Fruit fly (Drosophila melanogaster) whole organism, embryonic: Measurements from ENCODE around the gene CG33346.

Experiments
- Atf6 ChIP-seq: fragments of 200-800 bp; sonication (Bioruptor generic); IDR thresholded peaks from 2 replicates; pipeline ENCODE4 v1.3.6; 2022; ENCODE audit warnings: missing biosample characterization, missing genetic modification characterization
- B-H1 ChIP-seq: fragments of 200-800 bp; sonication (Bioruptor generic); IDR thresholded peaks from 3 replicates; pipeline ENCODE4 v1.3.6; 2022; ENCODE audit warnings: missing biosample characterization, missing genetic modification characterization
- CG10147 ChIP-seq: fragments of 200-800 bp; sonication (Bioruptor generic); optimal IDR thresholded peaks from 2 replicates; lab custom pipeline; 2019; ENCODE audit warnings: missing biosample characterization, mild to moderate bottlenecking, missing genetic modification characterization, moderate library complexity
- CG1024 ChIP-seq: fragments of 200-800 bp; sonication (Bioruptor generic); IDR thresholded peaks from 2 replicates; pipeline ENCODE4 v1.3.6; 2022; ENCODE audit warnings: missing biosample characterization, missing genetic modification characterization
- CG10321 ChIP-seq: fragments of 200-800 bp; sonication (Bioruptor generic); IDR thresholded peaks from 2 replicates; pipeline ENCODE4 v1.3.6; 2022; ENCODE audit warnings: missing biosample characterization, missing genetic modification characterization
- CG11456 ChIP-seq: fragments of 200-800 bp; sonication (Bioruptor generic); IDR thresholded peaks from 3 replicates; pipeline ENCODE4 v1.3.6; 2022; ENCODE audit warnings: missing biosample characterization, missing genetic modification characterization
- CG12236 ChIP-seq: fragments of 200-800 bp; sonication (Bioruptor generic); optimal IDR thresholded peaks from 2 replicates; lab custom pipeline; 2016; ENCODE audit warnings: missing biosample characterization, missing genetic modification characterization
- CG14014 ChIP-seq: fragments of 200-800 bp; sonication (Bioruptor generic); IDR thresholded peaks from 2 replicates; pipeline ENCODE4 v1.3.6; 2022; ENCODE audit warnings: missing biosample characterization, missing genetic modification characterization
- CG15269 ChIP-seq: fragments of 200-800 bp; sonication (Bioruptor generic); optimal IDR thresholded peaks from 2 replicates; lab custom pipeline; 2018; ENCODE audit warnings: missing biosample characterization, mild to moderate bottlenecking, missing genetic modification characterization, moderate library complexity
- CG1602 ChIP-seq: fragments of 200-800 bp; sonication (Bioruptor generic); optimal IDR thresholded peaks from 3 replicates; lab custom pipeline; 2016; ENCODE audit warnings: missing biosample characterization, missing genetic modification characterization
- CG17328 ChIP-seq: fragments of 200-800 bp; sonication (Bioruptor generic); IDR thresholded peaks from 2 replicates; pipeline ENCODE4 v1.3.6; 2022; ENCODE audit warnings: missing biosample characterization, missing genetic modification characterization
- CG17361 ChIP-seq: fragments of 200-800 bp; sonication (Bioruptor generic); IDR thresholded peaks from 3 replicates; pipeline ENCODE4 v1.3.6; 2022; ENCODE audit warnings: missing biosample characterization, missing genetic modification characterization
- CG17568 ChIP-seq: fragments of 200-800 bp; sonication (Bioruptor generic); optimal IDR thresholded peaks from 2 replicates; lab custom pipeline; 2018; ENCODE audit warnings: missing biosample characterization, mild to moderate bottlenecking, missing genetic modification characterization, moderate library complexity
- CG17912 ChIP-seq: fragments of 200-800 bp; sonication (Bioruptor generic); optimal IDR thresholded peaks from 2 replicates; lab custom pipeline; 2018; ENCODE audit warnings: missing biosample characterization, mild to moderate bottlenecking, missing genetic modification characterization
- CG18476 ChIP-seq: fragments of 200-800 bp; sonication (Bioruptor generic); optimal IDR thresholded peaks from 2 replicates; lab custom pipeline; 2016; ENCODE audit warnings: missing biosample characterization, mild to moderate bottlenecking, missing genetic modification characterization
- CG18619 ChIP-seq: fragments of 200-800 bp; sonication (Bioruptor generic); optimal IDR thresholded peaks from 3 replicates; lab custom pipeline; 2017; ENCODE audit warnings: missing biosample characterization, mild to moderate bottlenecking, missing genetic modification characterization
- CG2199 ChIP-seq: fragments of 200-800 bp; sonication (Bioruptor generic); IDR thresholded peaks from 3 replicates; pipeline ENCODE4 v1.3.6; 2022; ENCODE audit warnings: missing biosample characterization, missing genetic modification characterization
- CG32767 ChIP-seq: fragments of 200-800 bp; sonication (Bioruptor generic); IDR thresholded peaks from 2 replicates; pipeline ENCODE4 v1.3.6; 2022; ENCODE audit warnings: missing biosample characterization, missing genetic modification characterization
- CG4404 ChIP-seq: fragments of 200-800 bp; sonication (Bioruptor generic); IDR thresholded peaks from 2 replicates; pipeline ENCODE4 v1.3.6; 2022; ENCODE audit warnings: missing biosample characterization, missing genetic modification characterization
- CG6765 ChIP-seq: fragments of 200-800 bp; sonication (Bioruptor generic); optimal IDR thresholded peaks from 3 replicates; lab custom pipeline; 2017; ENCODE audit warnings: missing biosample characterization, mild to moderate bottlenecking, missing genetic modification characterization
- CG7786 ChIP-seq: fragments of 200-800 bp; sonication (Bioruptor generic); optimal IDR thresholded peaks from 2 replicates; lab custom pipeline; 2016; ENCODE audit warnings: missing biosample characterization, missing genetic modification characterization
- CG7987 ChIP-seq: fragments of 200-800 bp; sonication (Bioruptor generic); optimal IDR thresholded peaks from 2 replicates; lab custom pipeline; 2018; ENCODE audit warnings: missing biosample characterization, mild to moderate bottlenecking, missing genetic modification characterization, moderate library complexity
- CG8765 ChIP-seq: fragments of 200-800 bp; sonication (Bioruptor generic); IDR thresholded peaks from 2 replicates; pipeline ENCODE4 v1.3.6; 2022; ENCODE audit warnings: missing biosample characterization, missing genetic modification characterization
- E2f2 ChIP-seq: fragments of 200-800 bp; sonication (Bioruptor generic); IDR thresholded peaks from 2 replicates; pipeline ENCODE4 v1.3.6; 2022; ENCODE audit warnings: missing biosample characterization, missing genetic modification characterization
- Eip74EF ChIP-seq, 2 experiments: fragments of 200-800 bp in 1 of 2; fragments of >200 bp in 1 of 2; sonication (Bioruptor generic) in 1 of 2; optimal IDR thresholded peaks; 2 replicates each; lab custom pipeline; 2017 to 2019; ENCODE audit warnings: missing biosample characterization in 2 of 2, missing genetic modification characterization in 2 of 2, mild to moderate bottlenecking in 1 of 2, moderate library complexity in 1 of 2
- Elba2 ChIP-seq: fragments of 200-800 bp; sonication (Bioruptor generic); optimal IDR thresholded peaks from 3 replicates; lab custom pipeline; 2016; ENCODE audit warnings: missing biosample characterization, missing genetic modification characterization
- Jarid2 ChIP-seq: fragments of 200-800 bp; sonication (Bioruptor generic); optimal IDR thresholded peaks from 3 replicates; lab custom pipeline; 2017; ENCODE audit warnings: mild to moderate bottlenecking, missing biosample characterization, missing genetic modification reagents, missing genetic modification characterization
- Meics ChIP-seq: fragments of 200-800 bp; sonication (Bioruptor generic); optimal IDR thresholded peaks from 2 replicates; lab custom pipeline; 2017; ENCODE audit warnings: missing biosample characterization, mild to moderate bottlenecking, missing genetic modification characterization
- NK7.1 ChIP-seq: fragments of 200-800 bp; sonication (Bioruptor generic); optimal IDR thresholded peaks from 3 replicates; lab custom pipeline; 2016; ENCODE audit warnings: missing biosample characterization, missing genetic modification characterization
- Poxn ChIP-seq: fragments of 200-800 bp; sonication (Bioruptor generic); IDR thresholded peaks from 2 replicates; pipeline ENCODE4 v1.3.6; 2022; ENCODE audit warnings: missing biosample characterization, missing genetic modification characterization
- Sox100B ChIP-seq: fragments of 200-800 bp; sonication (Bioruptor generic); optimal IDR thresholded peaks from 3 replicates; lab custom pipeline; 2018; ENCODE audit warnings: missing biosample characterization, mild to moderate bottlenecking, missing genetic modification characterization
- Sox102F ChIP-seq: fragments of 200-800 bp; sonication (Bioruptor generic); optimal IDR thresholded peaks from 2 replicates; lab custom pipeline; 2018; ENCODE audit warnings: missing biosample characterization, mild to moderate bottlenecking, missing genetic modification characterization, moderate library complexity
- Sry-β ChIP-seq: fragments of 200-800 bp; sonication (Bioruptor generic); optimal IDR thresholded peaks from 2 replicates; lab custom pipeline; 2018; ENCODE audit warnings: missing biosample characterization, mild to moderate bottlenecking, missing genetic modification characterization, moderate library complexity
- Trl ChIP-seq, 3 experiments: fragments of >200 bp in 2 of 3; fragments of 200-800 bp in 1 of 3; sonication (Bioruptor generic) in 1 of 3; optimal IDR thresholded peaks; 2 replicates in 1 of 3; 3 replicates in 2 of 3; lab custom pipeline; 2016 to 2017; ENCODE audit warnings: missing biosample characterization in 1 of 3, missing genetic modification characterization in 1 of 3
- Xbp1 ChIP-seq: fragments of 200-800 bp; sonication (Bioruptor generic); optimal IDR thresholded peaks from 3 replicates; lab custom pipeline; 2016; ENCODE audit warnings: missing biosample characterization, mild to moderate bottlenecking, missing genetic modification characterization
- cas ChIP-seq: fragments of 200-800 bp; sonication (Bioruptor generic); IDR thresholded peaks from 2 replicates; pipeline ENCODE4 v1.3.6; 2022; ENCODE audit warnings: missing biosample characterization, missing genetic modification characterization
- fd102C ChIP-seq: fragments of 200-800 bp; sonication (Bioruptor generic); optimal IDR thresholded peaks from 2 replicates; lab custom pipeline; 2018; ENCODE audit warnings: missing biosample characterization, mild to moderate bottlenecking, missing genetic modification characterization, moderate library complexity
- gce ChIP-seq: fragments of 200-800 bp; sonication (Bioruptor generic); IDR thresholded peaks from 3 replicates; pipeline ENCODE4 v1.3.6; 2022; ENCODE audit warnings: missing biosample characterization, missing genetic modification characterization
- gem ChIP-seq: fragments of 200-800 bp; sonication (Bioruptor generic); optimal IDR thresholded peaks from 2 replicates; lab custom pipeline; 2019; ENCODE audit warnings: missing biosample characterization, mild to moderate bottlenecking, missing genetic modification characterization, moderate library complexity
- hth ChIP-seq: fragments of >200 bp; optimal IDR thresholded peaks from 2 replicates; lab custom pipeline; 2017; ENCODE audit warnings: inconsistent platforms
- ken ChIP-seq: fragments of 200-800 bp; sonication (Bioruptor generic); IDR thresholded peaks from 3 replicates; pipeline ENCODE4 v1.3.6; 2022; ENCODE audit warnings: missing biosample characterization, missing genetic modification characterization
- lab ChIP-seq: fragments of 200-800 bp; sonication (Bioruptor generic); optimal IDR thresholded peaks from 3 replicates; lab custom pipeline; 2017; ENCODE audit warnings: missing biosample characterization, missing genetic modification characterization, mild to moderate bottlenecking, moderate library complexity, missing genetic modification reagents
- nau ChIP-seq: fragments of 200-800 bp; sonication (Bioruptor generic); optimal IDR thresholded peaks from 3 replicates; lab custom pipeline; 2017; ENCODE audit warnings: missing biosample characterization, mild to moderate bottlenecking, missing genetic modification characterization, missing genetic modification reagents
- pan ChIP-seq, 4 experiments: fragments of >200 bp in 3 of 4; fragments of 200-800 bp in 1 of 4; sonication (Bioruptor generic) in 1 of 4; optimal IDR thresholded peaks in 3 of 4; IDR thresholded peaks in 1 of 4; 2 replicates each; pipeline versions ENCODE4 v1.3.6 to Lab custom; 2017 to 2022; ENCODE audit warnings: missing biosample characterization in 2 of 4, missing genetic modification characterization in 2 of 4, mixed read lengths in 1 of 4
- ro ChIP-seq: fragments of 200-800 bp; sonication (Bioruptor generic); IDR thresholded peaks from 2 replicates; pipeline ENCODE4 v1.3.6; 2022; ENCODE audit warnings: missing biosample characterization, missing genetic modification characterization
- seq ChIP-seq: fragments of 200-800 bp; sonication (Bioruptor generic); IDR thresholded peaks from 2 replicates; pipeline ENCODE4 v1.3.6; 2022; ENCODE audit warnings: missing biosample characterization, missing genetic modification characterization
- slou ChIP-seq: fragments of 200-800 bp; sonication (Bioruptor generic); optimal IDR thresholded peaks from 3 replicates; lab custom pipeline; 2016; ENCODE audit warnings: missing biosample characterization, missing genetic modification characterization
- stc ChIP-seq: fragments of 200-800 bp; sonication (Bioruptor generic); IDR thresholded peaks from 2 replicates; pipeline ENCODE4 v1.3.6; 2022; ENCODE audit warnings: missing biosample characterization, missing genetic modification characterization
- tup ChIP-seq: fragments of 200-800 bp; sonication (Bioruptor generic); optimal IDR thresholded peaks from 2 replicates; lab custom pipeline; 2016; ENCODE audit warnings: missing biosample characterization, mild to moderate bottlenecking, missing genetic modification characterization, moderate library complexity

CG33346 gene

dm6 chr3R:28676870-28677526 lies 8.0 kb downstream of the CG33346 start (continued):
- TF ChIP-seq Eip74EF (GFP tag; optimal IDR thresholded peaks at IDR 0.05; lab: Kevin White, UChicago) (peak in 1 of 2 experiments; percentile 93), CG15269 (tag; lab: Kevin White, UChicago) (peak; percentile 85), stc (GFP tag; lab: Robert Waterston, UW) (no peak), CG1024 (GFP tag; lab: Robert Waterston, UW) (no peak), CG17361 (GFP tag; lab: Robert Waterston, UW) (no peak), hth (no peak), Poxn (no peak), CG7786 (GFP tag; lab: Kevin White, UChicago) (no peak), Sox102F (GFP tag; lab: Kevin White, UChicago) (peak; percentile 64), Sry-β (GFP tag; lab: Kevin White, UChicago) (no peak), NK7.1 (no peak), CG17912 (GFP tag; lab: Kevin White, UChicago) (no peak), Xbp1 (GFP tag; lab: Kevin White, UChicago) (peak; percentile 66), CG1602 (GFP tag; lab: Kevin White, UChicago) (no peak), gem (peak; percentile 76), CG4404 (GFP tag; lab: Robert Waterston, UW) (peak; percentile 14; the same call in 1 of the 2 replicates), fd102C (GFP tag; lab: Kevin White, UChicago) (no peak), lab (peak; percentile 71), CG7987 (no peak), slou (GFP tag; lab: Kevin White, UChicago) (peak; percentile 36), cas (GFP tag; lab: Robert Waterston, UW) (0 out of 2 replicates have a peak, but pooled peaks have one; percentile 37), CG17328 (GFP tag; lab: Robert Waterston, UW) (no peak), nau (no peak), CG18619 (GFP tag; lab: Kevin White, UChicago) (peak; percentile 18), gce (GFP tag; lab: Robert Waterston, UW) (no peak; the same call in 2 of the 3 replicates), B-H1 (GFP tag; lab: Robert Waterston, UW) (peak; percentile 45; the same call in 2 of the 3 replicates), CG11456 (GFP tag; lab: Robert Waterston, UW) (peak; percentile 79), E2f2 (GFP tag; lab: Robert Waterston, UW) (peak; percentile 12; the same call in 1 of the 2 replicates), CG8765 (GFP tag; lab: Robert Waterston, UW) (no peak), tup (GFP tag; lab: Kevin White, UChicago) (no peak), ro (GFP tag; lab: Robert Waterston, UW) (no peak), seq (no peak), CG10147 (GFP tag; lab: Kevin White, UChicago) (no peak), Sox100B (peak; percentile 6), ken (GFP tag; lab: Robert Waterston, UW) (peak; percentile 53; the same call in 1 of the 3 replicates), CG2199 (GFP tag; lab: Robert Waterston, UW) (no peak), pan (optimal IDR thresholded peaks at IDR 0.05; lab: Kevin White, UChicago) (no peak), pan (GFP tag; optimal IDR thresholded peaks at IDR 0.05 in 1 of 2, IDR thresholded peaks at IDR 0.05 in 1 of 2) (peak in 1 of 2 experiments; percentile 80), CG12236 (GFP tag; lab: Kevin White, UChicago) (no peak), Atf6 (GFP tag; lab: Robert Waterston, UW) (no peak), CG32767 (GFP tag; lab: Robert Waterston, UW) (0 out of 2 replicates have a peak, but pooled peaks have one; percentile 33), Trl (optimal IDR thresholded peaks at IDR 0.05; lab: Kevin White, UChicago) (no peak), Trl (GFP tag; optimal IDR thresholded peaks at IDR 0.05; lab: Kevin White, UChicago) (no peak), CG10321 (GFP tag; lab: Robert Waterston, UW) (no peak), CG17568 (GFP tag; lab: Kevin White, UChicago) (peak; percentile 10), Meics (GFP tag; lab: Kevin White, UChicago) (peak; percentile 65), CG14014 (GFP tag; lab: Robert Waterston, UW) (peak; percentile 74), Jarid2 (no peak), Elba2 (GFP tag; lab: Kevin White, UChicago) (no peak), CG18476 (GFP tag; lab: Kevin White, UChicago) (no peak), CG6765 (GFP tag; lab: Kevin White, UChicago) (no peak)
